Worm (Caenorhabditis elegans) whole organism, L3 larva: ENCODE results near the gene algn-11.

Experiments used
- R02D3.7 ChIP-seq: fragments of 150-350 bp; optimal IDR thresholded peaks from 2 replicates; lab custom pipeline; 2014; ENCODE audit warnings: missing biosample characterization, missing genetic modification characterization
- ZK546.5 ChIP-seq: sonication (generic microtip); optimal IDR thresholded peaks from 2 replicates; lab custom pipeline; 2017; ENCODE audit warnings: missing biosample characterization, missing genetic modification characterization
- ama-1 ChIP-seq: fragments of 150-350 bp; optimal IDR thresholded peaks from 2 replicates; lab custom pipeline; 2018
- ceh-16 ChIP-seq: sonication (generic microtip); optimal IDR thresholded peaks from 2 replicates; lab custom pipeline; 2017; ENCODE audit warnings: missing biosample characterization, missing genetic modification characterization
- ceh-28 ChIP-seq: fragments of 150-350 bp; optimal IDR thresholded peaks from 2 replicates; lab custom pipeline; 2014; ENCODE audit warnings: missing biosample characterization, missing genetic modification reagents, missing genetic modification characterization
- ceh-82 ChIP-seq: fragments of 150-350 bp; optimal IDR thresholded peaks from 2 replicates; lab custom pipeline; 2014; ENCODE audit warnings: missing biosample characterization, missing genetic modification characterization
- egl-5 ChIP-seq: fragments of 150-350 bp; optimal IDR thresholded peaks from 2 replicates; lab custom pipeline; 2017; ENCODE audit warnings: missing biosample characterization, missing genetic modification reagents, missing genetic modification characterization, inconsistent platforms
- elt-1 ChIP-seq: fragments of 150-350 bp; optimal IDR thresholded peaks from 2 replicates; lab custom pipeline; 2014; ENCODE audit warnings: missing biosample characterization, missing genetic modification characterization
- elt-2 ChIP-seq: sonication (generic microtip); optimal IDR thresholded peaks from 2 replicates; lab custom pipeline; 2016; ENCODE audit warnings: missing genetic modification reagents, mild to moderate bottlenecking, missing genetic modification characterization, missing compliant biosample characterization
- elt-3 ChIP-seq, 3 experiments: fragments of 150-350 bp in 1 of 3; sonication (generic microtip) in 2 of 3; optimal IDR thresholded peaks; 2 replicates in 2 of 3; 4 replicates in 1 of 3; lab custom pipeline; 2014 to 2017; ENCODE audit warnings: missing biosample characterization in 3 of 3, missing genetic modification characterization in 3 of 3
- eor-1 ChIP-seq, 2 experiments: fragments of 150-350 bp; optimal IDR thresholded peaks; 2 replicates each; lab custom pipeline; 2014 to 2018; ENCODE audit warnings: missing biosample characterization in 2 of 2, missing genetic modification characterization in 2 of 2
- fkh-10 ChIP-seq: sonication (generic microtip); optimal IDR thresholded peaks from 2 replicates; lab custom pipeline; 2017; ENCODE audit warnings: missing biosample characterization, missing genetic modification reagents, missing genetic modification characterization
- fos-1 ChIP-seq: fragments of 150-350 bp; optimal IDR thresholded peaks from 2 replicates; lab custom pipeline; 2014; ENCODE audit warnings: missing biosample characterization, missing genetic modification characterization
- hmg-11 ChIP-seq: sonication (generic microtip); optimal IDR thresholded peaks from 2 replicates; lab custom pipeline; 2016; ENCODE audit warnings: missing genetic modification characterization, missing compliant biosample characterization
- jun-1 ChIP-seq: fragments of 150-350 bp; optimal IDR thresholded peaks from 2 replicates; lab custom pipeline; 2014; ENCODE audit warnings: missing biosample characterization, missing genetic modification reagents, missing genetic modification characterization
- lin-39 ChIP-seq: fragments of 150-350 bp; optimal IDR thresholded peaks from 2 replicates; lab custom pipeline; 2018; ENCODE audit warnings: missing biosample characterization, missing genetic modification reagents, missing genetic modification characterization
- mml-1 ChIP-seq: fragments of 150-350 bp; sonication (generic microtip); optimal IDR thresholded peaks from 3 replicates; lab custom pipeline; 2014; ENCODE audit warnings: missing biosample characterization, missing genetic modification characterization
- nfya-1 ChIP-seq: sonication (generic microtip); optimal IDR thresholded peaks from 2 replicates; lab custom pipeline; 2017; ENCODE audit warnings: missing genetic modification characterization, mild to moderate bottlenecking, missing compliant biosample characterization, antibody characterized with exemption, moderate library complexity; ENCODE audit not compliant: insufficient read depth
- nhr-23 ChIP-seq: fragments of 150-350 bp; optimal IDR thresholded peaks from 2 replicates; lab custom pipeline; 2014; ENCODE audit warnings: missing biosample characterization, missing genetic modification reagents, missing genetic modification characterization
- nhr-237 ChIP-seq: fragments of 150-350 bp; optimal IDR thresholded peaks from 2 replicates; lab custom pipeline; 2014; ENCODE audit warnings: missing biosample characterization, missing genetic modification characterization
- nhr-25 ChIP-seq: sonication (generic microtip); optimal IDR thresholded peaks from 2 replicates; lab custom pipeline; 2017; ENCODE audit warnings: missing biosample characterization, missing genetic modification characterization
- nhr-28 ChIP-seq: fragments of 150-350 bp; optimal IDR thresholded peaks from 2 replicates; lab custom pipeline; 2014; ENCODE audit warnings: missing biosample characterization, missing genetic modification characterization
- nhr-43 ChIP-seq: sonication (generic microtip); optimal IDR thresholded peaks from 2 replicates; lab custom pipeline; 2016; ENCODE audit warnings: mild to moderate bottlenecking, missing genetic modification characterization, missing compliant biosample characterization; ENCODE audit not compliant: poor library complexity, severe bottlenecking
- nhr-77 ChIP-seq: fragments of 150-350 bp; optimal IDR thresholded peaks from 2 replicates; lab custom pipeline; 2014; ENCODE audit warnings: missing biosample characterization, missing genetic modification characterization
- pha-4 ChIP-seq: fragments of 150-350 bp; optimal IDR thresholded peaks from 2 replicates; lab custom pipeline; 2014; ENCODE audit warnings: missing biosample characterization, missing genetic modification reagents, missing genetic modification characterization
- pqm-1 ChIP-seq: fragments of 150-350 bp; optimal IDR thresholded peaks from 2 replicates; lab custom pipeline; 2017; ENCODE audit warnings: missing biosample characterization, missing genetic modification characterization, inconsistent platforms
- snpc-4 ChIP-seq: fragments of 150-350 bp; optimal IDR thresholded peaks from 2 replicates; lab custom pipeline; 2014; ENCODE audit warnings: missing biosample characterization, missing genetic modification characterization
- zag-1 ChIP-seq: fragments of 150-350 bp; optimal IDR thresholded peaks from 2 replicates; lab custom pipeline; 2014; ENCODE audit warnings: missing biosample characterization, missing genetic modification characterization
- ztf-11 ChIP-seq: fragments of 150-350 bp; optimal IDR thresholded peaks from 2 replicates; lab custom pipeline; 2014; ENCODE audit warnings: missing biosample characterization, missing genetic modification characterization

Gene algn-11

ce11 chrIII:7271083-7271482 lies 19.3 kb downstream of the algn-11 start:
- TF ChIP-seq egl-5 (no peak), elt-2 (tag; lab: Kevin White, UChicago) (peak; percentile 51), nhr-23 (tag; lab: Kevin White, UChicago) (peak; percentile 42), pha-4 (tag; lab: Kevin White, UChicago) (peak; percentile 12), eor-1 (tag; optimal IDR thresholded peaks at IDR 0.05; lab: Kevin White, UChicago) (no peak)

ce11 chrIII:7263028-7263427 lies 27.3 kb downstream of the algn-11 start:
- TF ChIP-seq elt-1 (no peak), ceh-28 (tag; lab: Kevin White, UChicago) (no peak), fos-1 (tag; lab: Kevin White, UChicago) (no peak), nhr-28 (tag; lab: Kevin White, UChicago) (no peak), snpc-4 (tag; lab: Kevin White, UChicago) (no peak)

ce11 chrIII:7262592-7262991 lies 27.8 kb downstream of the algn-11 start:
- TF ChIP-seq fkh-10 (peak; percentile 72), R02D3.7 (tag; lab: Kevin White, UChicago) (no peak)

ce11 chrIII:7258931-7259330 lies 31.4 kb downstream of the algn-11 start, which contains the start of gene B0361.4:
TSS of gene B0361.4 (plus strand) at chrIII:7258991.
- peak; percentile 93 for TF ChIP-seq fkh-10
- no peak for TF ChIP-seq nhr-23 (tag; lab: Kevin White, UChicago)
- TF ChIP-seq ama-1 (lab: Kevin White, UChicago) = no peak

- TF ChIP-seq ceh-82 (tag; lab: Kevin White, UChicago) (no peak), fkh-10 (peak; percentile 71), nfya-1 (tag; lab: Kevin White, UChicago) (peak; percentile 16)
- TF ChIP-seq, all 47 proteins: peak for 2
Measured at ce11 chrIII:7253669-7254068, 36.7 kb downstream of the algn-11 start.

ce11 chrIII:7247740-7248139 lies 42.6 kb downstream of the algn-11 start, which contains the start of gene zmp-6:
TSS of gene zmp-6 (minus strand) at chrIII:7247840.
- TF ChIP-seq nhr-237 (tag; lab: Kevin White, UChicago) (no peak), R02D3.7 (tag; lab: Kevin White, UChicago) (no peak), fos-1 (tag; lab: Kevin White, UChicago) (no peak), elt-2 (tag; lab: Kevin White, UChicago) (no peak), nfya-1 (tag; lab: Kevin White, UChicago) (no peak), ama-1 (lab: Kevin White, UChicago) (no peak), mml-1 (tag; lab: Kevin White, UChicago) (no peak), pqm-1 (tag; lab: Kevin White, UChicago) (no peak), ceh-16 (tag; lab: Kevin White, UChicago) (no peak), zag-1 (tag; lab: Kevin White, UChicago) (no peak), pha-4 (tag; lab: Kevin White, UChicago) (no peak), elt-3 (tag; optimal IDR thresholded peaks at IDR 0.05; lab: Kevin White, UChicago) (no peak), lin-39 (tag; lab: Kevin White, UChicago) (no peak), nhr-28 (tag; lab: Kevin White, UChicago) (no peak), nhr-25 (tag; lab: Kevin White, UChicago) (no peak), ztf-11 (no peak)

- TF ChIP-seq ceh-82 (tag; lab: Kevin White, UChicago) (no peak), fos-1 (tag; lab: Kevin White, UChicago) (no peak), fkh-10 (peak; percentile 81)
- TF ChIP-seq, all 47 proteins: peak for 1
Measured at ce11 chrIII:7246389-7246788, 44.0 kb downstream of the algn-11 start.

- TF ChIP-seq fos-1 (tag; lab: Kevin White, UChicago) (no peak), pqm-1 (tag; lab: Kevin White, UChicago) (no peak), nhr-43 (tag; lab: Kevin White, UChicago) (no peak), ztf-11 (no peak), nhr-77 (tag; lab: Kevin White, UChicago) (no peak), ZK546.5 (no peak), ceh-16 (tag; lab: Kevin White, UChicago) (no peak), hmg-11 (no peak), jun-1 (tag; lab: Kevin White, UChicago) (no peak)
Measured at ce11 chrIII:7242988-7243387, 47.4 kb downstream of the algn-11 start, which contains the start of gene osm-10. TSS of gene osm-10 (plus strand) at chrIII:7243280.
